Worm (Caenorhabditis elegans): ENCODE measurements around the gene B0454.5.

- TF ChIP-seq egl-27 (tag; optimal IDR thresholded peaks at IDR 0.05) (no peak), lir-3 (tag; optimal IDR thresholded peaks at IDR 0.05; ENCODE audit: poor library complexity) (no peak), ceh-82 (tag; optimal IDR thresholded peaks at IDR 0.05) (no peak), unc-98 (GFP tag; IDR thresholded peaks at IDR 0.05) (no peak), nhr-84 (tag; optimal IDR thresholded peaks at IDR 0.05) (no peak), unc-86 (tag; optimal IDR thresholded peaks at IDR 0.05) (no peak), tlp-1 (tag; optimal IDR thresholded peaks at IDR 0.05) (no peak), ets-5 (GFP tag; IDR thresholded peaks at IDR 0.05) (no peak), nhr-77 (tag; optimal IDR thresholded peaks at IDR 0.05) (no peak), fos-1 (tag; optimal IDR thresholded peaks at IDR 0.05) (no peak), snpc-4 (tag; optimal IDR thresholded peaks at IDR 0.05) (no peak)
These were observed 39.8 kb downstream of the B0454.5 start, which contains the start of gene copb-1 for ce11 chrII:3078496-3078895.
